Fruit fly (Drosophila melanogaster): ENCODE results near the gene CG15756.

Gene CG15756

dm6 chrX:13570255-13570654 lies 36.1 kb downstream of the CG15756 start (continued):
- TF ChIP-seq Trl (optimal IDR thresholded peaks at IDR 0.05) (no peak), Trl (GFP tag; optimal IDR thresholded peaks at IDR 0.05) (no peak), CG10366 (GFP tag; IDR thresholded peaks at IDR 0.05) (no peak), CG16815 (GFP tag; optimal IDR thresholded peaks at IDR 0.05) (no peak), gcm (GFP tag; optimal IDR thresholded peaks at IDR 0.05) (no peak), CG34224 (GFP tag; IDR thresholded peaks at IDR 0.05; ENCODE audit: partially characterized antibody) (no peak), sqz (GFP tag; optimal IDR thresholded peaks at IDR 0.05) (peak; percentile 20), CrebB (tag; optimal IDR thresholded peaks at IDR 0.05) (no peak), ems (GFP tag; optimal IDR thresholded peaks at IDR 0.05) (no peak), scrt (GFP tag; optimal IDR thresholded peaks at IDR 0.05) (peak; percentile 1), Xbp1 (GFP tag; optimal IDR thresholded peaks at IDR 0.05) (no peak), row (GFP tag; IDR thresholded peaks at IDR 0.05) (no peak), pzg (GFP tag; optimal IDR thresholded peaks at IDR 0.05) (no peak), bigmax (GFP tag; optimal IDR thresholded peaks at IDR 0.05) (no peak), inv (GFP tag; IDR thresholded peaks at IDR 0.05; ENCODE audit: partially characterized antibody) (no peak), CG15601 (tag; optimal IDR thresholded peaks at IDR 0.05) (peak; percentile 37), CG12104 (GFP tag; optimal IDR thresholded peaks at IDR 0.05) (no peak), CG8944 (GFP tag; optimal IDR thresholded peaks at IDR 0.05) (no peak), NC2α (GFP tag; optimal IDR thresholded peaks at IDR 0.05) (no peak), usp (GFP tag; optimal IDR thresholded peaks at IDR 0.05) (no peak), D19B (GFP tag; optimal IDR thresholded peaks at IDR 0.05) (no peak), CG7556 (GFP tag; optimal IDR thresholded peaks at IDR 0.05) (no peak), CG13775 (GFP tag; optimal IDR thresholded peaks at IDR 0.05) (no peak), bab2 (GFP tag; optimal IDR thresholded peaks at IDR 0.05) (no peak), Bteb2 (GFP tag; optimal IDR thresholded peaks at IDR 0.05) (no peak), hkb (optimal IDR thresholded peaks at IDR 0.05) (no peak), hkb (GFP tag; IDR thresholded peaks at IDR 0.05) (0 out of 2 replicates have a peak, but pooled peaks have one; percentile 28), CG12769 (tag; optimal IDR thresholded peaks at IDR 0.05) (peak; percentile 48), CG15479 (GFP tag; optimal IDR thresholded peaks at IDR 0.05) (no peak), Awh (GFP tag; IDR thresholded peaks at IDR 0.05) (peak; percentile 66; the same call in 1 of the 2 replicates), Eip74EF (GFP tag; optimal IDR thresholded peaks at IDR 0.05) (no peak), Dek (tag; optimal IDR thresholded peaks at IDR 0.05) (no peak), CG5953 (GFP tag; IDR thresholded peaks at IDR 0.05) (0 out of 2 replicates have a peak, but pooled peaks have one; percentile 13), caup (GFP tag; optimal IDR thresholded peaks at IDR 0.05; ENCODE audit: severe bottlenecking) (peak; percentile 33), Side (GFP tag; optimal IDR thresholded peaks at IDR 0.05) (no peak), klu (GFP tag; IDR thresholded peaks at IDR 0.05) (no peak), gfzf (GFP tag; optimal IDR thresholded peaks at IDR 0.05) (no peak), rib (GFP tag; IDR thresholded peaks at IDR 0.05) (no peak), CG8089 (GFP tag; optimal IDR thresholded peaks at IDR 0.05) (no peak), dmrt99B (tag; optimal IDR thresholded peaks at IDR 0.05) (no peak), lilli (GFP tag; optimal IDR thresholded peaks at IDR 0.05) (no peak), cwo (GFP tag; optimal IDR thresholded peaks at IDR 0.05) (peak; percentile 9), ab (GFP tag; optimal IDR thresholded peaks at IDR 0.05) (no peak), chif (GFP tag; optimal IDR thresholded peaks at IDR 0.05) (no peak), CG3407 (GFP tag; optimal IDR thresholded peaks at IDR 0.05) (peak; percentile 0), fu2 (GFP tag; optimal IDR thresholded peaks at IDR 0.05) (no peak), zfh1 (GFP tag; IDR thresholded peaks at IDR 0.05) (no peak), CG1832 (GFP tag; optimal IDR thresholded peaks at IDR 0.05) (no peak), Hey (tag; optimal IDR thresholded peaks at IDR 0.05) (no peak), cas (GFP tag; IDR thresholded peaks at IDR 0.05) (no peak), sens (GFP tag) (peak; percentile 75), CG10274 (GFP tag; optimal IDR thresholded peaks at IDR 0.05) (no peak)
